Fruit fly (Drosophila melanogaster) whole organism, embryonic: ENCODE results near the gene Trs20.
A peak's percentile ranks its signal among the peaks of the same experiment; 100 is the strongest.

ENCODE experiments used
- CG10959 ChIP-seq: fragments of 200-800 bp; sonication (Bioruptor generic); IDR thresholded peaks from 2 replicates; pipeline ENCODE4 v1.3.6; 2022; ENCODE audit warnings: missing biosample characterization, missing genetic modification characterization
- CG12071 ChIP-seq: fragments of 200-800 bp; sonication (Bioruptor generic); optimal IDR thresholded peaks from 3 replicates; lab custom pipeline; 2018; ENCODE audit warnings: missing biosample characterization, mild to moderate bottlenecking, missing genetic modification characterization
- CG12942 ChIP-seq: fragments of 200-800 bp; sonication (Bioruptor generic); optimal IDR thresholded peaks from 3 replicates; lab custom pipeline; 2016; ENCODE audit warnings: missing biosample characterization, missing genetic modification characterization
- CG13123 ChIP-seq: fragments of 200-800 bp; sonication (Bioruptor generic); optimal IDR thresholded peaks from 2 replicates; lab custom pipeline; 2016; ENCODE audit warnings: missing biosample characterization, missing genetic modification characterization
- CG13775 ChIP-seq: fragments of 200-800 bp; sonication (Bioruptor generic); optimal IDR thresholded peaks from 3 replicates; lab custom pipeline; 2017; ENCODE audit warnings: missing biosample characterization, mild to moderate bottlenecking, missing genetic modification characterization
- CG14710 ChIP-seq: fragments of 200-800 bp; sonication (Bioruptor generic); optimal IDR thresholded peaks from 3 replicates; lab custom pipeline; 2019; ENCODE audit warnings: missing biosample characterization, mild to moderate bottlenecking, missing genetic modification characterization, moderate library complexity
- CG17912 ChIP-seq: fragments of 200-800 bp; sonication (Bioruptor generic); optimal IDR thresholded peaks from 2 replicates; lab custom pipeline; 2018; ENCODE audit warnings: missing biosample characterization, mild to moderate bottlenecking, missing genetic modification characterization
- CG2889 ChIP-seq: fragments of 200-800 bp; sonication (Bioruptor generic); IDR thresholded peaks from 3 replicates; pipeline ENCODE4 v1.3.6; 2022; ENCODE audit warnings: missing biosample characterization, missing genetic modification characterization
- CG3065 ChIP-seq: fragments of 200-800 bp; sonication (Bioruptor generic); optimal IDR thresholded peaks from 2 replicates; lab custom pipeline; 2016; ENCODE audit warnings: missing biosample characterization, missing genetic modification characterization
- CG31365 ChIP-seq: fragments of 200-800 bp; sonication (Bioruptor generic); optimal IDR thresholded peaks from 2 replicates; lab custom pipeline; 2018; ENCODE audit warnings: missing biosample characterization, mild to moderate bottlenecking, missing genetic modification characterization
- CG32767 ChIP-seq: fragments of 200-800 bp; sonication (Bioruptor generic); IDR thresholded peaks from 2 replicates; pipeline ENCODE4 v1.3.6; 2022; ENCODE audit warnings: missing biosample characterization, missing genetic modification characterization
- CG34224 ChIP-seq: fragments of 200-800 bp; sonication (Bioruptor generic); IDR thresholded peaks from 3 replicates; pipeline ENCODE4 v1.3.6; 2022; ENCODE audit warnings: missing biosample characterization, missing genetic modification characterization; ENCODE audit not compliant: partially characterized antibody
- CG3847 ChIP-seq: fragments of 200-800 bp; sonication (Bioruptor generic); IDR thresholded peaks from 2 replicates; pipeline ENCODE4 v1.3.6; 2022; ENCODE audit warnings: missing biosample characterization, missing genetic modification characterization
- CG4424 ChIP-seq: fragments of 200-800 bp; sonication (Bioruptor generic); optimal IDR thresholded peaks from 3 replicates; lab custom pipeline; 2016; ENCODE audit warnings: missing biosample characterization, missing genetic modification characterization
- CG4820 ChIP-seq: fragments of 200-800 bp; sonication (Bioruptor generic); optimal IDR thresholded peaks from 3 replicates; lab custom pipeline; 2016; ENCODE audit warnings: missing biosample characterization, missing genetic modification characterization
- CG7372 ChIP-seq: fragments of 200-800 bp; sonication (Bioruptor generic); IDR thresholded peaks from 2 replicates; pipeline ENCODE4 v1.3.6; 2022; ENCODE audit warnings: missing biosample characterization, missing genetic modification characterization
- CG8089 ChIP-seq: fragments of 200-800 bp; sonication (Bioruptor generic); optimal IDR thresholded peaks from 3 replicates; lab custom pipeline; 2016; ENCODE audit warnings: missing biosample characterization, missing genetic modification characterization
- CG8359 ChIP-seq: fragments of 200-800 bp; sonication (Bioruptor generic); optimal IDR thresholded peaks from 2 replicates; lab custom pipeline; 2017; ENCODE audit warnings: missing biosample characterization, mild to moderate bottlenecking, missing genetic modification characterization, borderline replicate concordance
- CG9817 ChIP-seq: fragments of 200-800 bp; sonication (Bioruptor generic); optimal IDR thresholded peaks from 2 replicates; lab custom pipeline; 2018; ENCODE audit warnings: missing biosample characterization, mild to moderate bottlenecking, missing genetic modification characterization, moderate library complexity
- ERR ChIP-seq: fragments of 200-800 bp; sonication (Bioruptor generic); optimal IDR thresholded peaks from 2 replicates; lab custom pipeline; 2016; ENCODE audit warnings: missing biosample characterization, missing genetic modification characterization
- Nf-YB ChIP-seq: fragments of 200-800 bp; sonication (Bioruptor generic); optimal IDR thresholded peaks from 3 replicates; lab custom pipeline; 2019; ENCODE audit warnings: missing biosample characterization, mild to moderate bottlenecking, missing genetic modification characterization, moderate library complexity
- NfI ChIP-seq: fragments of 200-800 bp; sonication (Bioruptor generic); optimal IDR thresholded peaks from 3 replicates; lab custom pipeline; 2018; ENCODE audit warnings: missing biosample characterization, mild to moderate bottlenecking, missing genetic modification characterization, moderate library complexity
- Oaz ChIP-seq: fragments of 200-800 bp; sonication (Bioruptor generic); IDR thresholded peaks from 2 replicates; pipeline ENCODE4 v1.3.6; 2022; ENCODE audit warnings: missing biosample characterization, missing genetic modification characterization
- Six4 ChIP-seq: fragments of 200-800 bp; sonication (Bioruptor generic); optimal IDR thresholded peaks from 2 replicates; lab custom pipeline; 2016; ENCODE audit warnings: missing biosample characterization, missing genetic modification characterization
- Spps ChIP-seq: fragments of 200-800 bp; sonication (Bioruptor generic); optimal IDR thresholded peaks from 2 replicates; lab custom pipeline; 2018; ENCODE audit warnings: missing biosample characterization, mild to moderate bottlenecking, missing genetic modification characterization
- Ssrp ChIP-seq: fragments of 200-800 bp; sonication (Bioruptor generic); optimal IDR thresholded peaks from 2 replicates; lab custom pipeline; 2018; ENCODE audit warnings: missing biosample characterization, mild to moderate bottlenecking, missing genetic modification characterization, moderate library complexity
- Stat92E ChIP-seq, 3 experiments: fragments of >200 bp in 2 of 3; fragments of 200-800 bp in 1 of 3; sonication (Bioruptor generic) in 1 of 3; optimal IDR thresholded peaks; 2 replicates each; lab custom pipeline; 2017 to 2019; ENCODE audit warnings: missing biosample characterization in 3 of 3, missing genetic modification characterization in 3 of 3, mild to moderate bottlenecking in 1 of 3, moderate library complexity in 1 of 3
- Usf ChIP-seq: fragments of 200-800 bp; sonication (Bioruptor generic); optimal IDR thresholded peaks from 2 replicates; lab custom pipeline; 2017; ENCODE audit warnings: missing genotype, missing biosample characterization, missing genetic modification characterization
- ase ChIP-seq: fragments of 200-800 bp; sonication (Bioruptor generic); IDR thresholded peaks from 3 replicates; pipeline ENCODE4 v1.3.6; 2022; ENCODE audit warnings: missing biosample characterization, missing genetic modification characterization
- crc ChIP-seq: fragments of 200-800 bp; sonication (Bioruptor generic); optimal IDR thresholded peaks from 2 replicates; lab custom pipeline; 2016; ENCODE audit warnings: missing biosample characterization, missing genetic modification characterization
- da ChIP-seq: fragments of 200-800 bp; sonication (Bioruptor generic); optimal IDR thresholded peaks from 2 replicates; lab custom pipeline; 2016; ENCODE audit warnings: missing biosample characterization, missing genetic modification characterization
- ewg ChIP-seq: fragments of 200-800 bp; sonication (Bioruptor generic); optimal IDR thresholded peaks from 3 replicates; lab custom pipeline; 2017; ENCODE audit warnings: mild to moderate bottlenecking, missing biosample characterization, missing genetic modification reagents, missing genetic modification characterization
- fru ChIP-seq: fragments of >200 bp; optimal IDR thresholded peaks from 2 replicates; lab custom pipeline; 2017
- gcm ChIP-seq: fragments of 200-800 bp; sonication (Bioruptor generic); optimal IDR thresholded peaks from 2 replicates; lab custom pipeline; 2019; ENCODE audit warnings: missing biosample characterization, mild to moderate bottlenecking, missing genetic modification characterization, moderate library complexity
- grn ChIP-seq: fragments of 200-800 bp; sonication (Bioruptor generic); optimal IDR thresholded peaks from 3 replicates; lab custom pipeline; 2017; ENCODE audit warnings: missing biosample characterization, missing genetic modification characterization
- gsb ChIP-seq: fragments of 200-800 bp; sonication (Bioruptor generic); IDR thresholded peaks from 2 replicates; pipeline ENCODE4 v1.3.6; 2022; ENCODE audit warnings: missing biosample characterization, missing genetic modification characterization
- kah ChIP-seq: fragments of 200-800 bp; sonication (Bioruptor generic); optimal IDR thresholded peaks from 2 replicates; lab custom pipeline; 2018; ENCODE audit warnings: missing biosample characterization, mild to moderate bottlenecking, missing genetic modification characterization
- mirr ChIP-seq: fragments of 200-800 bp; sonication (Bioruptor generic); optimal IDR thresholded peaks from 3 replicates; lab custom pipeline; 2018; ENCODE audit warnings: missing biosample characterization, mild to moderate bottlenecking, missing genetic modification characterization
- nom ChIP-seq: fragments of 200-800 bp; sonication (Bioruptor generic); optimal IDR thresholded peaks from 2 replicates; lab custom pipeline; 2017; ENCODE audit warnings: missing biosample characterization, missing genetic modification characterization, mild to moderate bottlenecking, moderate library complexity, missing genetic modification reagents
- otp ChIP-seq: fragments of 200-800 bp; sonication (Bioruptor generic); IDR thresholded peaks from 3 replicates; pipeline ENCODE4, ENCODE4 v1.3.6; 2022; ENCODE audit warnings: missing biosample characterization, missing genetic modification characterization
- phol ChIP-seq: fragments of 200-800 bp; sonication (Bioruptor generic); optimal IDR thresholded peaks from 3 replicates; lab custom pipeline; 2018; ENCODE audit warnings: missing biosample characterization, mild to moderate bottlenecking, missing genetic modification characterization, moderate library complexity
- rib ChIP-seq: fragments of 200-800 bp; sonication (Bioruptor generic); IDR thresholded peaks from 2 replicates; pipeline ENCODE4 v1.3.6; 2022; ENCODE audit warnings: missing biosample characterization, missing genetic modification characterization
- sc ChIP-seq, 3 experiments: fragments of >200 bp in 2 of 3; fragments of 200-800 bp in 1 of 3; sonication (Bioruptor generic) in 1 of 3; optimal IDR thresholded peaks; 2 replicates in 2 of 3; 3 replicates in 1 of 3; lab custom pipeline; 2017; ENCODE audit warnings: mild to moderate bottlenecking in 1 of 3, missing biosample characterization in 1 of 3, missing genetic modification characterization in 1 of 3, missing genetic modification reagents in 1 of 3
- schlank ChIP-seq: fragments of 200-800 bp; sonication (Bioruptor generic); optimal IDR thresholded peaks from 2 replicates; lab custom pipeline; 2018; ENCODE audit warnings: missing biosample characterization, mild to moderate bottlenecking, missing genetic modification characterization
- sqz ChIP-seq: fragments of 200-800 bp; sonication (Bioruptor generic); optimal IDR thresholded peaks from 3 replicates; lab custom pipeline; 2018; ENCODE audit warnings: missing biosample characterization, mild to moderate bottlenecking, missing genetic modification characterization
- ssp ChIP-seq: fragments of 200-800 bp; sonication (Bioruptor generic); IDR thresholded peaks from 2 replicates; pipeline ENCODE4 v1.3.6; 2022; ENCODE audit warnings: missing biosample characterization, missing genetic modification characterization
- trh ChIP-seq: fragments of 200-800 bp; sonication (Bioruptor generic); optimal IDR thresholded peaks from 2 replicates; lab custom pipeline; 2016; ENCODE audit warnings: missing biosample characterization, missing genetic modification characterization
- unc-4 ChIP-seq: fragments of 200-800 bp; sonication (Bioruptor generic); IDR thresholded peaks from 2 replicates; pipeline ENCODE4 v1.3.6; 2022; ENCODE audit warnings: missing biosample characterization, missing genetic modification characterization; ENCODE audit not compliant: partially characterized antibody
- z ChIP-seq: fragments of 200-800 bp; sonication (Bioruptor generic); IDR thresholded peaks from 3 replicates; pipeline ENCODE4 v1.3.6; 2022; ENCODE audit warnings: missing biosample characterization, missing genetic modification characterization
- zen ChIP-seq: fragments of 200-800 bp; sonication (Bioruptor generic); optimal IDR thresholded peaks from 3 replicates; lab custom pipeline; 2018; ENCODE audit warnings: missing biosample characterization, mild to moderate bottlenecking, missing genetic modification characterization, moderate library complexity

Gene Trs20

dm6 chr3L:16087323-16087816 is 44.1 kb downstream of the Trs20 start, which contains the start of gene Tasp1 (continued):
- TF ChIP-seq CG7372 (GFP tag; lab: Robert Waterston, UW) (peak; percentile 43; the same call in 1 of the 2 replicates), grn (GFP tag; lab: Kevin White, UChicago) (no peak), CG13123 (no peak), CG4424 (GFP tag; lab: Kevin White, UChicago) (peak; percentile 62), trh (GFP tag; lab: Kevin White, UChicago) (no peak), CG12071 (GFP tag; lab: Kevin White, UChicago) (no peak), ERR (GFP tag; lab: Kevin White, UChicago) (no peak), crc (GFP tag; lab: Kevin White, UChicago) (no peak), CG3065 (GFP tag; lab: Kevin White, UChicago) (no peak), Usf (no peak), CG9817 (tag; lab: Kevin White, UChicago) (peak; percentile 41), Spps (tag; lab: Kevin White, UChicago) (peak; percentile 16), CG12942 (GFP tag; lab: Kevin White, UChicago) (peak; percentile 12), CG10959 (GFP tag; lab: Robert Waterston, UW) (0 out of 2 replicates have a peak, but pooled peaks have one; percentile 6), da (GFP tag; lab: Kevin White, UChicago) (no peak), NfI (GFP tag; lab: Kevin White, UChicago) (peak; percentile 45), Ssrp (peak; percentile 68), CG31365 (tag; lab: Kevin White, UChicago) (no peak), Six4 (GFP tag; lab: Kevin White, UChicago) (peak; percentile 41), otp (GFP tag; lab: Robert Waterston, UW) (no peak), kah (GFP tag; lab: Kevin White, UChicago) (peak; percentile 40), CG8359 (GFP tag; lab: Kevin White, UChicago) (no peak), CG34224 (GFP tag; lab: Robert Waterston, UW) (no peak; the same call in 2 of the 3 replicates), zen (tag; lab: Kevin White, UChicago) (peak; percentile 54), Oaz (peak; percentile 51; the same call in 1 of the 2 replicates), gsb (GFP tag; lab: Robert Waterston, UW) (no peak), ase (peak; percentile 46; the same call in 1 of the 3 replicates), CG4820 (GFP tag; lab: Kevin White, UChicago) (peak; percentile 36), mirr (GFP tag; lab: Kevin White, UChicago) (no peak), CG32767 (GFP tag; lab: Robert Waterston, UW) (peak; percentile 52; the same call in 1 of the 2 replicates), sqz (GFP tag; lab: Kevin White, UChicago) (no peak), rib (GFP tag; lab: Robert Waterston, UW) (peak; percentile 39; the same call in 1 of the 2 replicates), unc-4 (GFP tag; lab: Robert Waterston, UW) (no peak), phol (tag; lab: Kevin White, UChicago) (peak; percentile 77), schlank (tag; lab: Kevin White, UChicago) (no peak), ewg (GFP tag; lab: Kevin White, UChicago) (peak; percentile 39), Nf-YB (GFP tag; lab: Kevin White, UChicago) (peak; percentile 25), CG17912 (no peak), z (GFP tag; lab: Robert Waterston, UW) (no peak), fru (lab: Kevin White, UChicago) (no peak), CG2889 (GFP tag; lab: Robert Waterston, UW) (peak; percentile 62; the same call in 1 of the 3 replicates), nom (GFP tag; lab: Kevin White, UChicago) (no peak), Stat92E (GFP tag; optimal IDR thresholded peaks at IDR 0.05; lab: Kevin White, UChicago) (peak in 1 of 3 experiments; percentile 33), gcm (no peak), ssp (GFP tag; lab: Robert Waterston, UW) (peak; percentile 47), sc (optimal IDR thresholded peaks at IDR 0.05; lab: Kevin White, UChicago) (no peak), sc (GFP tag; optimal IDR thresholded peaks at IDR 0.05; lab: Kevin White, UChicago) (no peak), CG8089 (no peak), CG13775 (GFP tag; lab: Kevin White, UChicago) (peak; percentile 49), CG14710 (tag; lab: Kevin White, UChicago) (peak; percentile 68), CG3847 (GFP tag; lab: Robert Waterston, UW) (peak; percentile 56)
